Fruit fly (Drosophila melanogaster) whole organism, embryonic: ENCODE measurements around the gene CG8236.
A peak's percentile ranks its signal among the peaks of the same experiment; 100 is the strongest.

ENCODE experiments used
- Abd-B ChIP-seq: fragments of 200-800 bp; sonication (Bioruptor generic); optimal IDR thresholded peaks from 2 replicates; lab custom pipeline; 2018; ENCODE audit warnings: missing biosample characterization, mild to moderate bottlenecking, missing genetic modification characterization, moderate library complexity
- CG10565 ChIP-seq: fragments of 200-800 bp; sonication (Bioruptor generic); optimal IDR thresholded peaks from 3 replicates; lab custom pipeline; 2016; ENCODE audit warnings: missing biosample characterization, mild to moderate bottlenecking, missing genetic modification characterization
- CG12299 ChIP-seq: fragments of 200-800 bp; sonication (Bioruptor generic); optimal IDR thresholded peaks from 2 replicates; lab custom pipeline; 2018; ENCODE audit warnings: missing biosample characterization, mild to moderate bottlenecking, missing genetic modification characterization
- CG13296 ChIP-seq: fragments of 200-800 bp; sonication (Bioruptor generic); optimal IDR thresholded peaks from 3 replicates; lab custom pipeline; 2018; ENCODE audit warnings: missing biosample characterization, mild to moderate bottlenecking, missing genetic modification characterization
- CG14965 ChIP-seq: fragments of 200-800 bp; sonication (Bioruptor generic); optimal IDR thresholded peaks from 2 replicates; lab custom pipeline; 2016; ENCODE audit warnings: missing biosample characterization, missing genetic modification characterization, borderline replicate concordance
- CG15011 ChIP-seq: fragments of 200-800 bp; sonication (Bioruptor generic); optimal IDR thresholded peaks from 3 replicates; lab custom pipeline; 2018; ENCODE audit warnings: missing biosample characterization, mild to moderate bottlenecking, missing genetic modification characterization
- CG16813 ChIP-seq: fragments of 200-800 bp; sonication (Bioruptor generic); IDR thresholded peaks from 3 replicates; pipeline ENCODE4 v1.3.6; 2022; ENCODE audit warnings: missing biosample characterization, missing genetic modification characterization; ENCODE audit not compliant: partially characterized antibody
- CG17328 ChIP-seq: fragments of 200-800 bp; sonication (Bioruptor generic); IDR thresholded peaks from 2 replicates; pipeline ENCODE4 v1.3.6; 2022; ENCODE audit warnings: missing biosample characterization, missing genetic modification characterization
- CG18764 ChIP-seq: fragments of 200-800 bp; sonication (Bioruptor generic); optimal IDR thresholded peaks from 3 replicates; lab custom pipeline; 2016; ENCODE audit warnings: missing biosample characterization, missing genetic modification characterization
- CG2678 ChIP-seq: fragments of 200-800 bp; sonication (Bioruptor generic); optimal IDR thresholded peaks from 3 replicates; lab custom pipeline; 2019; ENCODE audit warnings: missing biosample characterization, mild to moderate bottlenecking, missing genetic modification characterization, moderate library complexity
- CG2875 ChIP-seq: fragments of 200-800 bp; sonication (Bioruptor generic); optimal IDR thresholded peaks from 2 replicates; lab custom pipeline; 2017; ENCODE audit warnings: missing biosample characterization, mild to moderate bottlenecking, missing genetic modification characterization, missing genetic modification reagents
- CG30403 ChIP-seq: fragments of 200-800 bp; sonication (Bioruptor generic); optimal IDR thresholded peaks from 3 replicates; lab custom pipeline; 2016; ENCODE audit warnings: missing biosample characterization, missing genetic modification characterization
- CG32772 ChIP-seq: fragments of 200-800 bp; sonication (Bioruptor generic); IDR thresholded peaks from 2 replicates; pipeline ENCODE4 v1.3.6; 2022; ENCODE audit warnings: missing biosample characterization, missing genetic modification characterization
- CG33557 ChIP-seq: fragments of 200-800 bp; sonication (Bioruptor generic); optimal IDR thresholded peaks from 2 replicates; lab custom pipeline; 2019; ENCODE audit warnings: missing biosample characterization, mild to moderate bottlenecking, missing genetic modification characterization, moderate library complexity
- CG6272 ChIP-seq: fragments of 200-800 bp; sonication (Bioruptor generic); IDR thresholded peaks from 2 replicates; pipeline ENCODE4 v1.3.6; 2022; ENCODE audit warnings: missing biosample characterization, missing genetic modification characterization
- CG6689 ChIP-seq: fragments of 200-800 bp; sonication (Bioruptor generic); IDR thresholded peaks from 2 replicates; pipeline ENCODE4 v1.3.6; 2022; ENCODE audit warnings: missing biosample characterization, missing genetic modification characterization
- CG7839 ChIP-seq: fragments of 200-800 bp; sonication (Bioruptor generic); optimal IDR thresholded peaks from 3 replicates; lab custom pipeline; 2018; ENCODE audit warnings: missing biosample characterization, mild to moderate bottlenecking, missing genetic modification characterization, moderate library complexity
- CoRest ChIP-seq: fragments of 200-800 bp; sonication (Bioruptor generic); optimal IDR thresholded peaks from 3 replicates; lab custom pipeline; 2018; ENCODE audit warnings: missing biosample characterization, mild to moderate bottlenecking, missing genetic modification characterization, moderate library complexity
- D19A ChIP-seq: fragments of 200-800 bp; optimal IDR thresholded peaks from 3 replicates; lab custom pipeline; 2019; ENCODE audit warnings: missing biosample characterization, mild to moderate bottlenecking, missing genetic modification characterization, moderate library complexity
- Deaf1 ChIP-seq: fragments of 200-800 bp; optimal IDR thresholded peaks from 3 replicates; lab custom pipeline; 2019; ENCODE audit warnings: missing biosample characterization, mild to moderate bottlenecking, missing genetic modification characterization, moderate library complexity
- HLH4C ChIP-seq: fragments of 200-800 bp; sonication (Bioruptor generic); IDR thresholded peaks from 3 replicates; pipeline ENCODE4 v1.3.6; 2022; ENCODE audit warnings: missing biosample characterization, missing genetic modification characterization; ENCODE audit not compliant: partially characterized antibody
- HLH54F ChIP-seq: fragments of 200-800 bp; sonication (Bioruptor generic); optimal IDR thresholded peaks from 3 replicates; lab custom pipeline; 2016; ENCODE audit warnings: missing biosample characterization, missing genetic modification characterization
- HmgZ ChIP-seq: fragments of 200-800 bp; sonication (Bioruptor generic); optimal IDR thresholded peaks from 2 replicates; lab custom pipeline; 2018; ENCODE audit warnings: missing biosample characterization, mild to moderate bottlenecking, missing genetic modification characterization
- Hr51 ChIP-seq, 2 experiments: fragments of 200-800 bp; sonication (Bioruptor generic); optimal IDR thresholded peaks; 2 replicates in 1 of 2; 3 replicates in 1 of 2; lab custom pipeline; 2016 to 2018; ENCODE audit warnings: missing biosample characterization in 2 of 2, missing genetic modification characterization in 2 of 2, mild to moderate bottlenecking in 1 of 2, moderate library complexity in 1 of 2
- Jarid2 ChIP-seq: fragments of 200-800 bp; sonication (Bioruptor generic); optimal IDR thresholded peaks from 3 replicates; lab custom pipeline; 2017; ENCODE audit warnings: mild to moderate bottlenecking, missing biosample characterization, missing genetic modification reagents, missing genetic modification characterization
- Tbp ChIP-seq: fragments of >200 bp; optimal IDR thresholded peaks from 2 replicates; lab custom pipeline; 2018; ENCODE audit warnings: missing biosample characterization, missing genetic modification characterization
- ac ChIP-seq: fragments of 200-800 bp; sonication (Bioruptor generic); optimal IDR thresholded peaks from 3 replicates; lab custom pipeline; 2017; ENCODE audit warnings: missing biosample characterization, mild to moderate bottlenecking, missing genetic modification characterization
- al ChIP-seq: fragments of 200-800 bp; sonication (Bioruptor generic); IDR thresholded peaks from 2 replicates; pipeline ENCODE4 v1.3.6; 2022; ENCODE audit warnings: missing biosample characterization, missing genetic modification characterization
- bowl ChIP-seq: fragments of 200-800 bp; sonication (Bioruptor generic); IDR thresholded peaks from 2 replicates; pipeline ENCODE4 v1.3.6; 2022; ENCODE audit warnings: missing biosample characterization, missing genetic modification characterization
- br ChIP-seq: fragments of >200 bp; optimal IDR thresholded peaks from 2 replicates; lab custom pipeline; 2017
- cg ChIP-seq: fragments of 200-800 bp; sonication (Bioruptor generic); optimal IDR thresholded peaks from 3 replicates; lab custom pipeline; 2019; ENCODE audit warnings: missing biosample characterization, mild to moderate bottlenecking, missing genetic modification characterization, moderate library complexity
- disco-r ChIP-seq: fragments of 200-800 bp; sonication (Bioruptor generic); optimal IDR thresholded peaks from 2 replicates; lab custom pipeline; 2016; ENCODE audit warnings: missing biosample characterization, missing genetic modification characterization
- hb ChIP-seq: fragments of 200-800 bp; sonication (Bioruptor generic); IDR thresholded peaks from 3 replicates; pipeline ENCODE4 v1.3.6; 2022; ENCODE audit warnings: missing biosample characterization, missing genetic modification characterization; ENCODE audit not compliant: partially characterized antibody
- hkb ChIP-seq, 2 experiments: fragments of 200-800 bp in 1 of 2; fragments of >200 bp in 1 of 2; sonication (Bioruptor generic) in 1 of 2; IDR thresholded peaks in 1 of 2; optimal IDR thresholded peaks in 1 of 2; 2 replicates each; pipeline versions ENCODE4 v1.3.6 to Lab custom; 2017 to 2022; ENCODE audit warnings: missing biosample characterization in 1 of 2, missing genetic modification characterization in 1 of 2
- jumu ChIP-seq: fragments of 200-800 bp; sonication (Bioruptor generic); optimal IDR thresholded peaks from 3 replicates; lab custom pipeline; 2016; ENCODE audit warnings: missing biosample characterization, missing genetic modification characterization
- lilli ChIP-seq: fragments of 200-800 bp; sonication (Bioruptor generic); optimal IDR thresholded peaks from 3 replicates; lab custom pipeline; 2016; ENCODE audit warnings: missing biosample characterization, missing genetic modification characterization
- luna ChIP-seq: fragments of 200-800 bp; sonication (Bioruptor generic); optimal IDR thresholded peaks from 2 replicates; lab custom pipeline; 2016; ENCODE audit warnings: missing biosample characterization, missing genetic modification characterization
- oc ChIP-seq: fragments of 200-800 bp; sonication (Bioruptor generic); optimal IDR thresholded peaks from 2 replicates; lab custom pipeline; 2018; ENCODE audit warnings: missing biosample characterization, mild to moderate bottlenecking, missing genetic modification characterization, moderate library complexity
- rib ChIP-seq: fragments of 200-800 bp; sonication (Bioruptor generic); IDR thresholded peaks from 2 replicates; pipeline ENCODE4 v1.3.6; 2022; ENCODE audit warnings: missing biosample characterization, missing genetic modification characterization
- scrt ChIP-seq: fragments of 200-800 bp; sonication (Bioruptor generic); optimal IDR thresholded peaks from 2 replicates; lab custom pipeline; 2018; ENCODE audit warnings: missing biosample characterization, mild to moderate bottlenecking, missing genetic modification characterization, moderate library complexity
- z ChIP-seq: fragments of 200-800 bp; sonication (Bioruptor generic); IDR thresholded peaks from 3 replicates; pipeline ENCODE4 v1.3.6; 2022; ENCODE audit warnings: missing biosample characterization, missing genetic modification characterization

Gene CG8236

dm6 chr3R:8811323-8811936, 42.2 kb downstream of the CG8236 start (continued):
- TF ChIP-seq ac (GFP tag; lab: Kevin White, UChicago) = peak; percentile 85
- peak; percentile 98 for TF ChIP-seq CG12299
- TF ChIP-seq z (GFP tag; lab: Robert Waterston, UW) = peak; percentile 75; the same call in 2 of the 3 replicates
- peak; percentile 88 for TF ChIP-seq Deaf1 (tag; lab: Kevin White, UChicago)
- peak; percentile 100 for TF ChIP-seq lilli (GFP tag; lab: Kevin White, UChicago)
- no peak for TF ChIP-seq hkb (optimal IDR thresholded peaks at IDR 0.05; lab: Kevin White, UChicago)
- TF ChIP-seq hkb (GFP tag; IDR thresholded peaks at IDR 0.05; lab: Robert Waterston, UW) = peak; percentile 99
- TF ChIP-seq CG14965 (GFP tag; lab: Kevin White, UChicago) = peak; percentile 89
- peak; percentile 99 for TF ChIP-seq Hr51 (GFP tag; optimal IDR thresholded peaks at IDR 0.05; lab: Kevin White, UChicago)
- TF ChIP-seq Jarid2 (GFP tag; lab: Kevin White, UChicago) = peak; percentile 92
- TF ChIP-seq luna (GFP tag; lab: Kevin White, UChicago) = peak; percentile 98
- peak; percentile 97 for TF ChIP-seq CG18764 (GFP tag; lab: Kevin White, UChicago)
- TF ChIP-seq CG7839 (tag; lab: Kevin White, UChicago) = peak; percentile 99
- TF ChIP-seq CG33557 (GFP tag; lab: Kevin White, UChicago) = peak; percentile 92
- TF ChIP-seq hb (GFP tag; lab: Robert Waterston, UW) = no peak
- TF ChIP-seq oc (tag; lab: Kevin White, UChicago) = peak; percentile 99
- TF ChIP-seq CG6272 = peak; percentile 96
- TF ChIP-seq D19A (tag; lab: Kevin White, UChicago) = peak; percentile 96
- peak; percentile 99 for TF ChIP-seq rib
- TF ChIP-seq HLH4C (GFP tag; lab: Robert Waterston, UW) = no peak
- peak; percentile 99 for TF ChIP-seq Abd-B (GFP tag; lab: Kevin White, UChicago)
- TF ChIP-seq HLH54F (GFP tag; lab: Kevin White, UChicago) = peak; percentile 99
- peak; percentile 84 for TF ChIP-seq cg
- peak; percentile 97 for TF ChIP-seq bowl (GFP tag; lab: Robert Waterston, UW)
- TF ChIP-seq CG16813 (GFP tag; lab: Robert Waterston, UW) = no peak
- TF ChIP-seq CG13296 (GFP tag; lab: Kevin White, UChicago) = peak; percentile 99
- TF ChIP-seq CG17328 = peak; percentile 98
- peak; percentile 99 for TF ChIP-seq CG2678 (tag; lab: Kevin White, UChicago)
- TF ChIP-seq CG10565 (GFP tag; lab: Kevin White, UChicago) = peak; percentile 95
- no peak for TF ChIP-seq Tbp (GFP tag; lab: Kevin White, UChicago)
- peak; percentile 98 for TF ChIP-seq jumu
- peak; percentile 99 for TF ChIP-seq CG15011
- peak; percentile 99 for TF ChIP-seq HmgZ (tag; lab: Kevin White, UChicago)
- peak; percentile 98 for TF ChIP-seq CG32772 (GFP tag; lab: Robert Waterston, UW)
- TF ChIP-seq CG2875 = peak; percentile 98
- TF ChIP-seq br (lab: Kevin White, UChicago) = no peak
- TF ChIP-seq CG6689 = peak; percentile 98
- peak; percentile 99 for TF ChIP-seq CG30403 (GFP tag; lab: Kevin White, UChicago)
- peak; percentile 99 for TF ChIP-seq al (GFP tag; lab: Robert Waterston, UW)
- peak; percentile 98 for TF ChIP-seq disco-r (GFP tag; lab: Kevin White, UChicago)
- peak; percentile 98 for TF ChIP-seq scrt
- TF ChIP-seq CoRest (tag; lab: Kevin White, UChicago) = peak; percentile 99
- TF ChIP-seq, all 482 proteins: peak for 440
